Worm (Caenorhabditis elegans): Measurements from ENCODE around the gene grd-8.

Gene grd-8

DNA sequence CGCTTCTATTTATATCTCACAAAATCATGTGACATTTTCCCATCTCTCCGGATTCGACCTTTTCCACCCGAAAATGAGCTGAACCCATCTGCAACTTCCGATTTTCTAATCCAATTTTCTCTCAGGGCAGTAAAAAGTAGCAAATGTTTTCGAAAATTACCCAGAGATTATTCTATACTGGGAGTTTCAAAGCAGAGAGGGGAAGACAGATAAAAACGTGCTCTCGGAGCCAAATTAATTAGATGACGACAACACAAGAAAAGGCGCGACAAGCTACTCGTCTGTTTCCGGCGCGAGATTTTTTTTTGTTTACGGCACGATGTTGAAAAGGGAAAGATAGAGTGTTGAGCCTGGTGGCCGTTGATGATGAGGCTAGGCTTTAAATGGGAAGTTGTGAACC is 42.1 kb downstream of the grd-8 start:
- TF ChIP-seq snpc-4 (tag; optimal IDR thresholded peaks at IDR 0.05) (no peak), lin-39 (tag; optimal IDR thresholded peaks at IDR 0.05) (peak; percentile 12)

ce11 chrV:7888036-7888435 is 45.7 kb downstream of the grd-8 start:
- TF ChIP-seq snpc-4 (tag; optimal IDR thresholded peaks at IDR 0.05) (peak; percentile 47), nhr-11 (tag; optimal IDR thresholded peaks at IDR 0.05) (no peak), fos-1 (tag; optimal IDR thresholded peaks at IDR 0.05) (no peak), ceh-9 (tag; optimal IDR thresholded peaks at IDR 0.05) (no peak), egl-5 (tag; optimal IDR thresholded peaks at IDR 0.05) (no peak), elt-2 (tag; optimal IDR thresholded peaks at IDR 0.05) (peak; percentile 48), ceh-28 (tag; optimal IDR thresholded peaks at IDR 0.05) (no peak), unc-62 (GFP tag; optimal IDR thresholded peaks at IDR 0.05) (no peak), pha-4 (tag; optimal IDR thresholded peaks at IDR 0.05) (peak; percentile 50), jun-1 (tag; optimal IDR thresholded peaks at IDR 0.05) (no peak), nhr-28 (tag; optimal IDR thresholded peaks at IDR 0.05) (no peak), eor-1 (tag; optimal IDR thresholded peaks at IDR 0.05) (no peak), ceh-16 (tag; optimal IDR thresholded peaks at IDR 0.05) (no peak), pqm-1 (tag; optimal IDR thresholded peaks at IDR 0.05) (peak; percentile 77), ZK546.5 (tag; optimal IDR thresholded peaks at IDR 0.05) (no peak), lsy-12 (tag; optimal IDR thresholded peaks at IDR 0.05) (no peak)

- TF ChIP-seq elt-2 (tag; optimal IDR thresholded peaks at IDR 0.05) (no peak), jun-1 (tag; optimal IDR thresholded peaks at IDR 0.05) (no peak), ztf-11 (tag; optimal IDR thresholded peaks at IDR 0.05) (no peak), lin-39 (tag; optimal IDR thresholded peaks at IDR 0.05) (peak; percentile 52), nfya-1 (tag; optimal IDR thresholded peaks at IDR 0.05; ENCODE audit: insufficient read depth) (no peak)
These were observed 48.9 kb downstream of the grd-8 start, which contains the start of gene F40A3.1 for ce11 chrV:7891230-7891629. Gene F40A3.1 (plus strand): TSS chrV:7891530.
